Fruit fly (Drosophila melanogaster) whole organism, embryonic: ENCODE results near the gene CG31816.

Source experiments
- Awh ChIP-seq: fragments of 200-800 bp; sonication (Bioruptor generic); IDR thresholded peaks from 2 replicates; pipeline ENCODE4, ENCODE4 v1.3.6; 2022; ENCODE audit warnings: missing biosample characterization, missing genetic modification characterization
- CG10979 ChIP-seq: fragments of 200-800 bp; sonication (Bioruptor generic); optimal IDR thresholded peaks from 2 replicates; lab custom pipeline; 2018; ENCODE audit warnings: missing biosample characterization, mild to moderate bottlenecking, missing genetic modification characterization, moderate library complexity
- CG11504 ChIP-seq: fragments of 200-800 bp; sonication (Bioruptor generic); optimal IDR thresholded peaks from 3 replicates; lab custom pipeline; 2019; ENCODE audit warnings: missing biosample characterization, mild to moderate bottlenecking, missing genetic modification characterization, moderate library complexity
- CG13775 ChIP-seq: fragments of 200-800 bp; sonication (Bioruptor generic); optimal IDR thresholded peaks from 3 replicates; lab custom pipeline; 2017; ENCODE audit warnings: missing biosample characterization, mild to moderate bottlenecking, missing genetic modification characterization
- CG1603 ChIP-seq: fragments of 200-800 bp; sonication (Bioruptor generic); optimal IDR thresholded peaks from 2 replicates; lab custom pipeline; 2019; ENCODE audit warnings: missing biosample characterization, mild to moderate bottlenecking, missing genetic modification characterization, moderate library complexity
- CG16863 ChIP-seq: fragments of 200-800 bp; sonication (Bioruptor generic); optimal IDR thresholded peaks from 3 replicates; lab custom pipeline; 2016; ENCODE audit warnings: missing biosample characterization, missing genetic modification characterization
- CG17328 ChIP-seq: fragments of 200-800 bp; sonication (Bioruptor generic); IDR thresholded peaks from 2 replicates; pipeline ENCODE4 v1.3.6; 2022; ENCODE audit warnings: missing biosample characterization, missing genetic modification characterization
- CG1792 ChIP-seq: fragments of 200-800 bp; sonication (Bioruptor generic); optimal IDR thresholded peaks from 2 replicates; lab custom pipeline; 2016; ENCODE audit warnings: missing biosample characterization, missing genetic modification characterization
- CG18764 ChIP-seq: fragments of 200-800 bp; sonication (Bioruptor generic); optimal IDR thresholded peaks from 3 replicates; lab custom pipeline; 2016; ENCODE audit warnings: missing biosample characterization, missing genetic modification characterization
- CG2712 ChIP-seq: fragments of 200-800 bp; optimal IDR thresholded peaks from 3 replicates; lab custom pipeline; 2019; ENCODE audit warnings: missing biosample characterization, mild to moderate bottlenecking, missing genetic modification characterization, moderate library complexity
- CG30403 ChIP-seq: fragments of 200-800 bp; sonication (Bioruptor generic); optimal IDR thresholded peaks from 3 replicates; lab custom pipeline; 2016; ENCODE audit warnings: missing biosample characterization, missing genetic modification characterization
- CG31441 ChIP-seq: fragments of 200-800 bp; sonication (Bioruptor generic); IDR thresholded peaks from 2 replicates; pipeline ENCODE4 v1.3.6; 2022; ENCODE audit warnings: missing biosample characterization, missing genetic modification characterization
- CG33213 ChIP-seq: fragments of 200-800 bp; sonication (Bioruptor generic); optimal IDR thresholded peaks from 3 replicates; lab custom pipeline; 2016; ENCODE audit warnings: missing biosample characterization, missing genetic modification characterization
- CG34376 ChIP-seq: fragments of 200-800 bp; sonication (Bioruptor generic); optimal IDR thresholded peaks from 2 replicates; lab custom pipeline; 2018; ENCODE audit warnings: missing biosample characterization, mild to moderate bottlenecking, missing genetic modification characterization
- CG3726 ChIP-seq: fragments of 200-800 bp; sonication (Bioruptor generic); IDR thresholded peaks from 3 replicates; pipeline ENCODE4, ENCODE4 v1.3.6; 2022; ENCODE audit warnings: missing biosample characterization, missing genetic modification characterization
- CG3847 ChIP-seq: fragments of 200-800 bp; sonication (Bioruptor generic); IDR thresholded peaks from 2 replicates; pipeline ENCODE4 v1.3.6; 2022; ENCODE audit warnings: missing biosample characterization, missing genetic modification characterization
- CG4820 ChIP-seq: fragments of 200-800 bp; sonication (Bioruptor generic); optimal IDR thresholded peaks from 3 replicates; lab custom pipeline; 2016; ENCODE audit warnings: missing biosample characterization, missing genetic modification characterization
- CG6683 ChIP-seq: fragments of 200-800 bp; sonication (Bioruptor generic); optimal IDR thresholded peaks from 2 replicates; lab custom pipeline; 2017; ENCODE audit warnings: missing biosample characterization, mild to moderate bottlenecking, missing genetic modification characterization, missing genetic modification reagents
- CG7271 ChIP-seq: fragments of 200-800 bp; sonication (Bioruptor generic); optimal IDR thresholded peaks from 2 replicates; lab custom pipeline; 2018; ENCODE audit warnings: missing biosample characterization, mild to moderate bottlenecking, missing genetic modification characterization, moderate library complexity
- CG7987 ChIP-seq: fragments of 200-800 bp; sonication (Bioruptor generic); optimal IDR thresholded peaks from 2 replicates; lab custom pipeline; 2018; ENCODE audit warnings: missing biosample characterization, mild to moderate bottlenecking, missing genetic modification characterization, moderate library complexity
- CG8359 ChIP-seq: fragments of 200-800 bp; sonication (Bioruptor generic); optimal IDR thresholded peaks from 2 replicates; lab custom pipeline; 2017; ENCODE audit warnings: missing biosample characterization, mild to moderate bottlenecking, missing genetic modification characterization, borderline replicate concordance
- CG9215 ChIP-seq: fragments of 200-800 bp; sonication (Bioruptor generic); IDR thresholded peaks from 2 replicates; pipeline ENCODE4 v1.3.6; 2022; ENCODE audit warnings: missing biosample characterization, missing genetic modification characterization
- CG9797 ChIP-seq: fragments of 200-800 bp; sonication (Bioruptor generic); optimal IDR thresholded peaks from 3 replicates; lab custom pipeline; 2018; ENCODE audit warnings: missing biosample characterization, mild to moderate bottlenecking, missing genetic modification characterization
- D19A ChIP-seq: fragments of 200-800 bp; optimal IDR thresholded peaks from 3 replicates; lab custom pipeline; 2019; ENCODE audit warnings: missing biosample characterization, mild to moderate bottlenecking, missing genetic modification characterization, moderate library complexity
- MESR4 ChIP-seq: fragments of 200-800 bp; sonication (Bioruptor generic); optimal IDR thresholded peaks from 2 replicates; lab custom pipeline; 2018; ENCODE audit warnings: missing biosample characterization, mild to moderate bottlenecking, missing genetic modification characterization, moderate library complexity
- Oli ChIP-seq: fragments of 200-800 bp; sonication (Bioruptor generic); optimal IDR thresholded peaks from 2 replicates; lab custom pipeline; 2018; ENCODE audit warnings: missing biosample characterization, mild to moderate bottlenecking, missing genetic modification characterization, moderate library complexity
- PHDP ChIP-seq: fragments of 200-800 bp; sonication (Bioruptor generic); optimal IDR thresholded peaks from 3 replicates; lab custom pipeline; 2018; ENCODE audit warnings: missing biosample characterization, mild to moderate bottlenecking, missing genetic modification characterization, moderate library complexity
- Poxn ChIP-seq: fragments of 200-800 bp; sonication (Bioruptor generic); IDR thresholded peaks from 2 replicates; pipeline ENCODE4 v1.3.6; 2022; ENCODE audit warnings: missing biosample characterization, missing genetic modification characterization
- Trl ChIP-seq, 3 experiments: fragments of >200 bp in 2 of 3; fragments of 200-800 bp in 1 of 3; sonication (Bioruptor generic) in 1 of 3; optimal IDR thresholded peaks; 2 replicates in 1 of 3; 3 replicates in 2 of 3; lab custom pipeline; 2016 to 2017; ENCODE audit warnings: missing biosample characterization in 1 of 3, missing genetic modification characterization in 1 of 3
- ara ChIP-seq: fragments of 200-800 bp; sonication (Bioruptor generic); IDR thresholded peaks from 2 replicates; pipeline ENCODE4 v1.3.6; 2022; ENCODE audit warnings: missing biosample characterization, missing genetic modification characterization
- az2 ChIP-seq: fragments of 200-800 bp; sonication (Bioruptor generic); optimal IDR thresholded peaks from 3 replicates; lab custom pipeline; 2016; ENCODE audit warnings: missing biosample characterization, missing genetic modification characterization
- chinmo ChIP-seq: fragments of 200-800 bp; sonication (Bioruptor generic); IDR thresholded peaks from 4 replicates; pipeline ENCODE4 v1.3.6; 2022; ENCODE audit warnings: missing biosample characterization, missing genetic modification characterization; ENCODE audit not compliant: partially characterized antibody
- crol ChIP-seq: fragments of 200-800 bp; sonication (Bioruptor generic); IDR thresholded peaks from 2 replicates; pipeline ENCODE4 v1.3.6; 2022; ENCODE audit warnings: missing biosample characterization, missing genetic modification characterization
- crp ChIP-seq, 2 experiments: fragments of 200-800 bp; sonication (Bioruptor generic); optimal IDR thresholded peaks; 2 replicates in 1 of 2; 3 replicates in 1 of 2; lab custom pipeline; 2017; ENCODE audit warnings: missing biosample characterization in 2 of 2, missing genetic modification characterization in 2 of 2, mild to moderate bottlenecking in 1 of 2, moderate library complexity in 1 of 2
- dati ChIP-seq: fragments of 200-800 bp; sonication (Bioruptor generic); IDR thresholded peaks from 2 replicates; pipeline ENCODE4 v1.3.6; 2022; ENCODE audit warnings: missing biosample characterization, missing genetic modification characterization
- disco-r ChIP-seq: fragments of 200-800 bp; sonication (Bioruptor generic); optimal IDR thresholded peaks from 2 replicates; lab custom pipeline; 2016; ENCODE audit warnings: missing biosample characterization, missing genetic modification characterization
- dysf ChIP-seq: fragments of 200-800 bp; sonication (Bioruptor generic); IDR thresholded peaks from 3 replicates; pipeline ENCODE4 v1.3.6; 2022; ENCODE audit warnings: missing biosample characterization, missing genetic modification characterization
- emc ChIP-seq: fragments of 200-800 bp; sonication (Bioruptor generic); optimal IDR thresholded peaks from 2 replicates; lab custom pipeline; 2016; ENCODE audit warnings: missing biosample characterization, missing genetic modification characterization
- kah ChIP-seq: fragments of 200-800 bp; sonication (Bioruptor generic); optimal IDR thresholded peaks from 2 replicates; lab custom pipeline; 2018; ENCODE audit warnings: missing biosample characterization, mild to moderate bottlenecking, missing genetic modification characterization
- nmo ChIP-seq: fragments of 200-800 bp; sonication (Bioruptor generic); optimal IDR thresholded peaks from 2 replicates; lab custom pipeline; 2018; ENCODE audit warnings: missing biosample characterization, mild to moderate bottlenecking, missing genetic modification characterization, moderate library complexity
- phol ChIP-seq: fragments of 200-800 bp; sonication (Bioruptor generic); optimal IDR thresholded peaks from 3 replicates; lab custom pipeline; 2018; ENCODE audit warnings: missing biosample characterization, mild to moderate bottlenecking, missing genetic modification characterization, moderate library complexity
- rib ChIP-seq: fragments of 200-800 bp; sonication (Bioruptor generic); IDR thresholded peaks from 2 replicates; pipeline ENCODE4 v1.3.6; 2022; ENCODE audit warnings: missing biosample characterization, missing genetic modification characterization
- sd ChIP-seq: fragments of 200-800 bp; sonication (Bioruptor generic); optimal IDR thresholded peaks from 3 replicates; lab custom pipeline; 2018; ENCODE audit warnings: missing biosample characterization, mild to moderate bottlenecking, missing genetic modification characterization, moderate library complexity
- shn ChIP-seq: fragments of 200-800 bp; sonication (Bioruptor generic); optimal IDR thresholded peaks from 3 replicates; lab custom pipeline; 2016; ENCODE audit warnings: missing biosample characterization, missing genetic modification characterization
- sim ChIP-seq: fragments of 200-800 bp; sonication (Bioruptor generic); IDR thresholded peaks from 2 replicates; pipeline ENCODE4 v1.3.6; 2022; ENCODE audit warnings: missing biosample characterization, missing genetic modification characterization
- slbo ChIP-seq: fragments of 200-800 bp; sonication (Bioruptor generic); IDR thresholded peaks from 2 replicates; pipeline ENCODE4 v1.3.6; 2022; ENCODE audit warnings: missing biosample characterization, missing genetic modification characterization
- tio ChIP-seq: fragments of 200-800 bp; sonication (Bioruptor generic); optimal IDR thresholded peaks from 2 replicates; lab custom pipeline; 2017; ENCODE audit warnings: missing biosample characterization, missing genetic modification characterization, inconsistent platforms
- tna ChIP-seq: fragments of 200-800 bp; sonication (Bioruptor generic); IDR thresholded peaks from 2 replicates; pipeline ENCODE4 v1.3.6; 2022; ENCODE audit warnings: missing biosample characterization, missing genetic modification characterization; ENCODE audit not compliant: partially characterized antibody
- toy ChIP-seq: fragments of 200-800 bp; sonication (Bioruptor generic); IDR thresholded peaks from 2 replicates; pipeline ENCODE4 v1.3.6; 2022; ENCODE audit warnings: missing biosample characterization, missing genetic modification characterization
- tx ChIP-seq: fragments of 200-800 bp; sonication (Bioruptor generic); optimal IDR thresholded peaks from 2 replicates; lab custom pipeline; 2016; ENCODE audit warnings: missing biosample characterization, missing genetic modification characterization

The CG31816 gene

DNA sequence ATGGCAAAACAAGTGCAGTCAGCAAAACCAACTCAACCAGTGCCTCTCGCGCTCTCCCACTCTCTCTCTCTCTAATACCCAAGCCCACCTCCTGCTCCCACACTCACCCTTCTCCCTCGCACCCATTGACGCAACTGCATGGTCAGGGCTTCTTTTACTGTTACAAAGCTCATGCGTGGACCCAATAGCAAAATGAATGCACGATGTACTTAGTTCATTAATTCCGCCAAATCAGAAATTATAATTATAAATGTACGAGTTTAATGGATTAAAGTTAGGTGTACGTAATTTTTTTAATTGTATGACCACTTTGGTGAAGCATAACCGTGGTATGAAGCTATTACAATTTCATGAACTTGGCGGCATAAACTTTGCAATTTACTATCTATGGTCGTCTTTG lies 3.4 kb downstream of the CG31816 start (continued):
- TF ChIP-seq CG6683 (GFP tag; lab: Kevin White, UChicago) (peak; percentile 69), CG33213 (GFP tag; lab: Kevin White, UChicago) (peak; percentile 22), tna (no peak), CG3726 (GFP tag; lab: Robert Waterston, UW) (no peak), sim (GFP tag; lab: Robert Waterston, UW) (no peak), dati (no peak), slbo (GFP tag; lab: Robert Waterston, UW) (peak; percentile 43; the same call in 1 of the 2 replicates), CG11504 (tag; lab: Kevin White, UChicago) (peak; percentile 83), CG2712 (peak; percentile 70), tio (GFP tag; lab: Kevin White, UChicago) (peak; percentile 34), Oli (tag; lab: Kevin White, UChicago) (peak; percentile 69), CG9215 (GFP tag; lab: Robert Waterston, UW) (peak; percentile 22; the same call in 1 of the 2 replicates), CG16863 (GFP tag; lab: Kevin White, UChicago) (peak; percentile 16), CG34376 (GFP tag; lab: Kevin White, UChicago) (peak; percentile 46), CG31441 (GFP tag; lab: Robert Waterston, UW) (peak; percentile 75), CG1792 (GFP tag; lab: Kevin White, UChicago) (no peak), sd (peak; percentile 35), CG17328 (GFP tag; lab: Robert Waterston, UW) (peak; percentile 59; the same call in 1 of the 2 replicates), shn (GFP tag; lab: Kevin White, UChicago) (peak; percentile 31), rib (GFP tag; lab: Robert Waterston, UW) (0 out of 2 replicates have a peak, but pooled peaks have one; percentile 45), CG7271 (tag; lab: Kevin White, UChicago) (no peak), CG3847 (0 out of 2 replicates have a peak, but pooled peaks have one; percentile 21), emc (GFP tag; lab: Kevin White, UChicago) (peak; percentile 6), ara (GFP tag; lab: Robert Waterston, UW) (peak; percentile 60; the same call in 1 of the 2 replicates), az2 (GFP tag; lab: Kevin White, UChicago) (peak; percentile 46), D19A (tag; lab: Kevin White, UChicago) (peak; percentile 53), kah (GFP tag; lab: Kevin White, UChicago) (peak; percentile 30), Awh (GFP tag; lab: Robert Waterston, UW) (no peak), MESR4 (no peak), CG13775 (GFP tag; lab: Kevin White, UChicago) (peak; percentile 30), CG10979 (tag; lab: Kevin White, UChicago) (peak; percentile 60), CG30403 (GFP tag; lab: Kevin White, UChicago) (peak; percentile 51), Trl (optimal IDR thresholded peaks at IDR 0.05; lab: Kevin White, UChicago) (peak; percentile 67 to 68), Trl (GFP tag; optimal IDR thresholded peaks at IDR 0.05; lab: Kevin White, UChicago) (peak; percentile 11), CG18764 (GFP tag; lab: Kevin White, UChicago) (peak; percentile 1), CG8359 (no peak), dysf (peak; percentile 68), CG9797 (GFP tag; lab: Kevin White, UChicago) (no peak), toy (GFP tag; lab: Robert Waterston, UW) (no peak), CG7987 (GFP tag; lab: Kevin White, UChicago) (peak; percentile 13), phol (tag; lab: Kevin White, UChicago) (peak; percentile 55), CG4820 (peak; percentile 91), CG1603 (tag; lab: Kevin White, UChicago) (peak; percentile 65), Poxn (GFP tag; lab: Robert Waterston, UW) (no peak), nmo (GFP tag; lab: Kevin White, UChicago) (peak; percentile 68), tx (GFP tag; lab: Kevin White, UChicago) (no peak), PHDP (tag; lab: Kevin White, UChicago) (peak; percentile 85), crol (0 out of 2 replicates have a peak, but pooled peaks have one; percentile 18), chinmo (GFP tag; lab: Robert Waterston, UW) (no peak), crp (GFP tag; optimal IDR thresholded peaks at IDR 0.05; lab: Kevin White, UChicago) (no peak), disco-r (peak; percentile 33)
